Fruit fly (Drosophila melanogaster) whole organism, prepupa: ENCODE measurements around the gene Or22b.

Experiments
- Blimp-1 ChIP-seq: fragments of 200-800 bp; sonication (Bioruptor generic); optimal IDR thresholded peaks from 3 replicates; lab custom pipeline; 2017; ENCODE audit warnings: missing biosample characterization, missing genetic modification characterization, mild to moderate bottlenecking, moderate library complexity, missing genetic modification reagents
- CG11762 ChIP-seq: fragments of 200-800 bp; sonication (Bioruptor generic); optimal IDR thresholded peaks from 3 replicates; lab custom pipeline; 2016; ENCODE audit warnings: missing biosample characterization, missing genetic modification characterization; ENCODE audit not compliant: insufficient read depth
- CG11902 ChIP-seq: fragments of 200-800 bp; sonication (Bioruptor generic); optimal IDR thresholded peaks from 3 replicates; lab custom pipeline; 2016; ENCODE audit warnings: missing biosample characterization, missing genetic modification characterization
- CG15336 ChIP-seq: fragments of 200-800 bp; sonication (Bioruptor generic); IDR thresholded peaks from 2 replicates; pipeline ENCODE4 v1.3.6; 2022; ENCODE audit warnings: missing biosample characterization, missing genetic modification characterization
- CG6854 ChIP-seq: fragments of 200-800 bp; sonication (Bioruptor generic); optimal IDR thresholded peaks from 2 replicates; lab custom pipeline; 2017; ENCODE audit warnings: missing biosample characterization, mild to moderate bottlenecking, missing genetic modification characterization
- CG8119 ChIP-seq: fragments of 200-800 bp; sonication (Bioruptor generic); IDR thresholded peaks from 3 replicates; pipeline ENCODE4 v1.3.6; 2022; ENCODE audit warnings: missing biosample characterization, missing genetic modification characterization
- Gug ChIP-seq: fragments of 200-800 bp; sonication (Bioruptor generic); IDR thresholded peaks from 2 replicates; pipeline ENCODE4 v1.3.6; 2022; ENCODE audit warnings: missing biosample characterization, missing genetic modification characterization
- Lpt ChIP-seq: fragments of 200-800 bp; sonication (Bioruptor generic); optimal IDR thresholded peaks from 3 replicates; lab custom pipeline; 2016; ENCODE audit warnings: missing biosample characterization, missing genetic modification characterization
- OdsH ChIP-seq: fragments of 200-800 bp; sonication (Bioruptor generic); optimal IDR thresholded peaks from 3 replicates; lab custom pipeline; 2016; ENCODE audit warnings: missing biosample characterization, missing genetic modification characterization
- Smox ChIP-seq: fragments of 200-800 bp; sonication (Bioruptor generic); optimal IDR thresholded peaks from 3 replicates; lab custom pipeline; 2016; ENCODE audit warnings: missing biosample characterization, missing genetic modification characterization
- Sox102F ChIP-seq: fragments of 200-800 bp; sonication (Bioruptor generic); optimal IDR thresholded peaks from 2 replicates; lab custom pipeline; 2016; ENCODE audit warnings: missing biosample characterization, mild to moderate bottlenecking, missing genetic modification characterization
- acj6 ChIP-seq: fragments of 200-800 bp; sonication (Bioruptor generic); optimal IDR thresholded peaks from 3 replicates; lab custom pipeline; 2016; ENCODE audit warnings: missing biosample characterization, missing genetic modification characterization
- fd59A ChIP-seq: fragments of 200-800 bp; sonication (Bioruptor generic); optimal IDR thresholded peaks from 2 replicates; lab custom pipeline; 2017; ENCODE audit warnings: missing biosample characterization, mild to moderate bottlenecking, missing genetic modification characterization, missing genetic modification reagents
- svp ChIP-seq: fragments of 200-800 bp; sonication (Bioruptor generic); peaks from one replicate; lab custom pipeline; 2016; ENCODE audit warnings: missing biosample characterization, missing genetic modification characterization

DNA sequence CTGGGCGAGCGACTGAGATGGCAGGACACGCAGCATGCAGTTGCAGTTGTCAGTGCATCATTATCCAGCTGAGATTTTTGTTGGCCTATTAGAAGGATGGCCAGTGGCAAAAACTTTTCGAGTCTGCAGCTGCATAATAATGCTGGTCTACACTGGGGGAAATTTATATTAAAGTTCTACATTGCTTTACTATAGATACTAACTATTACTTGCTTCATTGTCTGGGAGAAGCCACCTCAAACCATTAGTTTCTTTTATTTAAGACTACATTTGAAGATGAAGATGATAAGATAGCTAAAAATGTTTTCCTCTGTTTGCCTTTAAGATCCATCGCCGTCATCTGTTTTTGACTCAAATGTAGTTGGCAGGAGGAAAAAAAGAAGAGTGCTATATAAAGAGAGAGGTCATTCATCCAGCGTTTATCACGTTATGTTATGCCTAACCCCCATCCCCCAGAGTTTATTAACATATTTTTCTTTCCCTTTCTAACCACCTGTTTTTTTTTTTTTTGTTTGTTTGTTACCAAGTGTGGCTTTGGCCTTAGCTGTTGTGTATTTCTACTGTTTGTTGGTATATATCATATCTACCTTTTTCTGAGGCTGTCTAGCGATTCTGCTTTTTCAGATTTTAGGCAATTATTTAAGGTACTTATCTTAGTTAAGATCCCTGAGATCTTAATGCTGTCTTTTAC is 37.5 kb downstream of the Or22b start:
- TF ChIP-seq Gug (GFP tag; lab: Robert Waterston, UW) (no peak), CG6854 (GFP tag; lab: Kevin White, UChicago) (no peak), fd59A (GFP tag; lab: Kevin White, UChicago) (no peak), CG11762 (GFP tag; lab: Kevin White, UChicago) (no peak), CG15336 (GFP tag; lab: Robert Waterston, UW) (no peak), Sox102F (GFP tag; lab: Kevin White, UChicago) (no peak), Smox (GFP tag; lab: Kevin White, UChicago) (no peak), Blimp-1 (GFP tag; lab: Kevin White, UChicago) (no peak), OdsH (GFP tag; lab: Kevin White, UChicago) (no peak), svp (GFP tag; lab: Kevin White, UChicago) (no peak), acj6 (GFP tag; lab: Kevin White, UChicago) (no peak), Lpt (no peak), CG11902 (GFP tag; lab: Kevin White, UChicago) (no peak), CG8119 (GFP tag; lab: Robert Waterston, UW) (no peak)
